Worm (Caenorhabditis elegans) whole organism, L2 larva: ENCODE data around the gene gpa-6.
A peak's percentile ranks its signal among the peaks of the same experiment; 100 is the strongest.

Source experiments
- F13H6.1 ChIP-seq: sonication (generic microtip); optimal IDR thresholded peaks from 2 replicates; lab custom pipeline; 2016; ENCODE audit warnings: missing genetic modification characterization, missing compliant biosample characterization
- Y55F3AM.14 ChIP-seq: fragments of 200-800 bp; sonication (Bioruptor generic); optimal IDR thresholded peaks from 2 replicates; lab custom pipeline; 2018; ENCODE audit warnings: mild to moderate bottlenecking, missing genetic modification characterization, missing compliant biosample characterization
- ZK546.5 ChIP-seq: sonication (generic microtip); optimal IDR thresholded peaks from 2 replicates; lab custom pipeline; 2017; ENCODE audit warnings: missing biosample characterization, missing genetic modification characterization
- aly-2 ChIP-seq: fragments of 150-350 bp; optimal IDR thresholded peaks from 2 replicates; lab custom pipeline; 2014; ENCODE audit warnings: missing biosample characterization, missing genetic modification characterization
- ama-1 ChIP-seq: fragments of 150-350 bp; optimal IDR thresholded peaks from 2 replicates; lab custom pipeline; 2018; ENCODE audit warnings: inconsistent platforms
- blmp-1 ChIP-seq: sonication (generic microtip); optimal IDR thresholded peaks from 2 replicates; lab custom pipeline; 2017; ENCODE audit warnings: missing genetic modification characterization, mild to moderate bottlenecking, missing compliant biosample characterization, antibody characterized with exemption, moderate library complexity; ENCODE audit not compliant: insufficient read depth
- ceh-16 ChIP-seq: fragments of 150-350 bp; optimal IDR thresholded peaks from 2 replicates; lab custom pipeline; 2014; ENCODE audit warnings: missing biosample characterization, missing genetic modification characterization
- ceh-82 ChIP-seq: fragments of 150-350 bp; optimal IDR thresholded peaks from 2 replicates; lab custom pipeline; 2014; ENCODE audit warnings: missing biosample characterization, missing genetic modification characterization
- crh-2 ChIP-seq: sonication (generic microtip); optimal IDR thresholded peaks from 2 replicates; lab custom pipeline; 2017; ENCODE audit warnings: missing biosample characterization, missing genetic modification characterization
- egl-27 ChIP-seq: sonication (generic microtip); optimal IDR thresholded peaks from 3 replicates; lab custom pipeline; 2017; ENCODE audit warnings: missing biosample characterization, missing genetic modification reagents, missing genetic modification characterization
- elt-1 ChIP-seq: fragments of 150-350 bp; optimal IDR thresholded peaks from 2 replicates; lab custom pipeline; 2014; ENCODE audit warnings: missing biosample characterization, missing genetic modification characterization
- fos-1 ChIP-seq: fragments of 150-350 bp; optimal IDR thresholded peaks from 2 replicates; lab custom pipeline; 2014; ENCODE audit warnings: missing biosample characterization, missing genetic modification characterization
- gmeb-1 ChIP-seq: fragments of 150-350 bp; optimal IDR thresholded peaks from 2 replicates; lab custom pipeline; 2014; ENCODE audit warnings: missing biosample characterization, missing genetic modification characterization
- lin-11 ChIP-seq: fragments of 150-350 bp; sonication (generic microtip); optimal IDR thresholded peaks from 2 replicates; lab custom pipeline; 2014; ENCODE audit warnings: missing biosample characterization, missing genetic modification characterization, inconsistent platforms, mixed read lengths
- lsy-2 ChIP-seq, 2 experiments: fragments of 150-350 bp in 1 of 2; sonication (generic microtip) in 1 of 2; optimal IDR thresholded peaks; 2 replicates each; lab custom pipeline; 2014 to 2017; ENCODE audit warnings: missing biosample characterization in 2 of 2, missing genetic modification characterization in 2 of 2
- mbf-1 ChIP-seq: sonication (generic microtip); optimal IDR thresholded peaks from 2 replicates; lab custom pipeline; 2017; ENCODE audit warnings: missing biosample characterization, missing genetic modification characterization
- mdl-1 ChIP-seq, 2 experiments: fragments of 150-350 bp in 1 of 2; sonication (generic microtip) in 1 of 2; optimal IDR thresholded peaks; 2 replicates each; lab custom pipeline; 2017; ENCODE audit warnings: missing biosample characterization in 2 of 2, missing genetic modification characterization in 2 of 2
- nhr-10 ChIP-seq: sonication (generic microtip); optimal IDR thresholded peaks from 2 replicates; lab custom pipeline; 2017; ENCODE audit warnings: missing biosample characterization, missing genetic modification characterization
- nhr-129 ChIP-seq: fragments of 150-350 bp; optimal IDR thresholded peaks from 2 replicates; lab custom pipeline; 2014; ENCODE audit warnings: missing biosample characterization, missing genetic modification characterization
- nhr-21 ChIP-seq: fragments of 150-350 bp; optimal IDR thresholded peaks from 2 replicates; lab custom pipeline; 2014; ENCODE audit warnings: missing biosample characterization, missing genetic modification characterization
- nhr-23 ChIP-seq: fragments of 150-350 bp; optimal IDR thresholded peaks from 2 replicates; lab custom pipeline; 2014; ENCODE audit warnings: missing biosample characterization, missing genetic modification reagents, missing genetic modification characterization
- nhr-237 ChIP-seq: fragments of 150-350 bp; optimal IDR thresholded peaks from 2 replicates; lab custom pipeline; 2014; ENCODE audit warnings: missing biosample characterization, missing genetic modification characterization
- nhr-25 ChIP-seq: fragments of 150-350 bp; sonication (generic microtip); optimal IDR thresholded peaks from 3 replicates; lab custom pipeline; 2014; ENCODE audit warnings: missing biosample characterization, missing genetic modification characterization
- nhr-6 ChIP-seq: fragments of 150-350 bp; optimal IDR thresholded peaks from 2 replicates; lab custom pipeline; 2014; ENCODE audit warnings: missing biosample characterization, missing genetic modification characterization
- nhr-77 ChIP-seq: fragments of 150-350 bp; optimal IDR thresholded peaks from 2 replicates; lab custom pipeline; 2014; ENCODE audit warnings: missing biosample characterization, missing genetic modification characterization
- sem-4 ChIP-seq: fragments of 150-350 bp; optimal IDR thresholded peaks from 2 replicates; lab custom pipeline; 2014; ENCODE audit warnings: missing biosample characterization, missing genetic modification reagents, missing genetic modification characterization
- skn-1 ChIP-seq: sonication (generic microtip); optimal IDR thresholded peaks from 2 replicates; lab custom pipeline; 2017; ENCODE audit warnings: missing biosample characterization, missing genetic modification characterization
- sma-3 ChIP-seq: sonication (generic microtip); optimal IDR thresholded peaks from 2 replicates; lab custom pipeline; 2016; ENCODE audit warnings: missing genetic modification reagents, missing genetic modification characterization, missing compliant biosample characterization
- sma-9 ChIP-seq, 2 experiments: fragments of 150-350 bp in 1 of 2; sonication (generic microtip) in 1 of 2; optimal IDR thresholded peaks; 2 replicates each; lab custom pipeline; 2014 to 2016; ENCODE audit warnings: missing genetic modification characterization in 2 of 2, mild to moderate bottlenecking in 1 of 2, missing biosample characterization in 1 of 2, missing compliant biosample characterization in 1 of 2, missing genetic modification reagents in 1 of 2, moderate library complexity in 1 of 2
- unc-39 ChIP-seq: fragments of 150-350 bp; optimal IDR thresholded peaks from 2 replicates; lab custom pipeline; 2014; ENCODE audit warnings: missing biosample characterization, missing genetic modification characterization
- unc-62 ChIP-seq: fragments of 150-350 bp; optimal IDR thresholded peaks from 2 replicates; lab custom pipeline; 2014; ENCODE audit warnings: missing biosample characterization, missing genetic modification reagents, missing genetic modification characterization
- zag-1 ChIP-seq: fragments of 150-350 bp; optimal IDR thresholded peaks from 2 replicates; lab custom pipeline; 2014; ENCODE audit warnings: missing biosample characterization, missing genetic modification characterization
- ztf-1 ChIP-seq: fragments of 200-800 bp; sonication (Bioruptor generic); conservative IDR thresholded peaks from 2 replicates; pipeline ENCODE4 v1.3.6; 2022; ENCODE audit warnings: missing genetic modification characterization, missing compliant biosample characterization
- ztf-11 ChIP-seq: sonication (generic microtip); optimal IDR thresholded peaks from 2 replicates; lab custom pipeline; 2017; ENCODE audit warnings: missing biosample characterization, missing genetic modification characterization

The gpa-6 gene

DNA sequence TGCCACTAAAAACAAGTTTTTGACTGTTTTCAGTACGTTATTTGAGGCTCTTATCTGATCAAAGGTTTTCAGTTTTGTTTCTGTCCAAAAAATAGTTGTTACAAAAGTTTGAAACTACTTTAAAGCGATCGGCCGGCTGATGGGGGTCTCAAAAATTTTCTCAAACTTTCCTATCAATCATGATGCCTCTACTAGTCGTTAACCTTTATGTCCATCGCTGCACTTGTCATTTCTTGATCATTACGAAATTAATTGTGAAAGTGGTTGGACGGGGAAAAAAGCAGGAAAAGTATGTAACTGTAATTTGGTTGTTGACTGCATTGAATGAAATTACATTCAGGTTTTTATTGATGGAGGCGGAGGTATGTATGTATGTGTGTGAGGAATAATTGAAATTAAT, 31.1 kb upstream of the gpa-6 start:
- TF ChIP-seq nhr-25 (peak; percentile 42), ama-1 (lab: Kevin White, UChicago) (no peak), nhr-129 (tag; lab: Kevin White, UChicago) (peak; percentile 16), unc-39 (no peak), fos-1 (tag; lab: Kevin White, UChicago) (peak; percentile 13)

DNA sequence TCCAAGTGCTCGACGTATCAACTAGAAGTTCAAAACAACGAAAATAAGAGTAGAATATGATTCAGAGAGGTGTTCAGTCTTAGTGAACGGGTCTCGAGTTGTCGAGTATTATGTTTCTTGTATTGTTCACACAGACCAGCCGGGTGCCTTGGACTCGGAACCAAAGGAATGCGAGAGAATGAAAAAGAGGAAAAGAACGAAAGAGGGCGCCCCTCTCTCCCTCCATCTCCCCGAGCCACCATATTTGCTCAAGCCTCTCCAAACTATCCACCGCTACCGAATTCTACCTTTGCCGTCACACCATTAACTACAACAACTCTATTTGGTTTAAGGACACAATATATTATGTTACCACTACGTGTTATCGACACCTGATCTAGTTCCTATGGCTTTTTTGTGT, 29.2 kb upstream of the gpa-6 start:
- no peak for TF ChIP-seq sma-9 (GFP tag; optimal IDR thresholded peaks at IDR 0.05; lab: Kevin White, UChicago)
- no peak for TF ChIP-seq sma-9 (tag; optimal IDR thresholded peaks at IDR 0.05; lab: Kevin White, UChicago)
- TF ChIP-seq mdl-1 (tag; optimal IDR thresholded peaks at IDR 0.05; lab: Kevin White, UChicago) = no peak
- TF ChIP-seq sma-3 (GFP tag; lab: Kevin White, UChicago) = no peak
- TF ChIP-seq ama-1 (lab: Kevin White, UChicago) = no peak
- no peak for TF ChIP-seq aly-2
- TF ChIP-seq nhr-237 (tag; lab: Kevin White, UChicago) = no peak
- TF ChIP-seq Y55F3AM.14 = no peak
- TF ChIP-seq lin-11 (tag; lab: Kevin White, UChicago) = no peak
- no peak for TF ChIP-seq ZK546.5 (tag; lab: Kevin White, UChicago)
- TF ChIP-seq elt-1 (tag; lab: Kevin White, UChicago) = no peak
- no peak for TF ChIP-seq mbf-1 (tag; lab: Kevin White, UChicago)
- TF ChIP-seq nhr-77 (tag; lab: Kevin White, UChicago) = no peak

DNA sequence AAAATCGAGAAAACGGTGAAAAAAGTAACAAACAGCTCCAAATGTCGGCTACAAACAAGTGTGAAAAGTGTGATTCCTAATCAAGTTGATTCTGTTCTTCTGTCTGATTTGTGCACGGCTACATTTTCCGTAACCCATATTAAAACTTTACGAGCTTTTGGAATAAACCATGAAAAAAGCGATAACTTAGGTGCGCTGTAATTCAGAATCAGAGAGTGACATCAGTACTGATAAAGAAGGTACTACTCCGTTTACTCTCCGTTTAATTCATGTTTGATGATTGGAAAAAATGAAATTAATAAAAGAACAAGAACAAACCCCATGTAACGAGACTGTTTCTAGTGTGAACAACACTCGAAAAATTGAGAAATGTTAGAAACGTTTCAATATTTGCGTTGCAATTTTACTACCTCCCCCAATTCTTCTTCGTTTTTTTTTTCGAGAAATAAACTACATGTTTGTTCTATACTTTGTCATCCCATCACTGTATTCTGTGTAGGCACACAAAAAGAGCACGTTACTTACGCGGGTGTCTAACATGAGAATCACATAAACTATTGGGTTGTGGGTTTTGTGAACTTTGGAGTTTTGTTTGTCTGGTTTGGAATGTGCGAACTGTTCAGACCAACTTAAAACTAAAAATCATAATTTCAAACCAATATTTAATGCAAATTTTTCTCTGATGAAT, 28.5 kb upstream of the gpa-6 start:
- TF ChIP-seq lsy-2 (tag; optimal IDR thresholded peaks at IDR 0.05; lab: Kevin White, UChicago) = no peak
- no peak for TF ChIP-seq ama-1 (lab: Kevin White, UChicago)
- TF ChIP-seq fos-1 (tag; lab: Kevin White, UChicago) = peak; percentile 59
- TF ChIP-seq egl-27 (tag; lab: Kevin White, UChicago) = no peak
- no peak for TF ChIP-seq ztf-11 (tag; lab: Kevin White, UChicago)
- TF ChIP-seq nhr-129 (tag; lab: Kevin White, UChicago) = peak; percentile 1
- TF ChIP-seq zag-1 = no peak
- TF ChIP-seq nhr-23 = no peak
- TF ChIP-seq nhr-77 (tag; lab: Kevin White, UChicago) = no peak
- no peak for TF ChIP-seq nhr-6
- no peak for TF ChIP-seq elt-1 (tag; lab: Kevin White, UChicago)
- TF ChIP-seq blmp-1 (tag; lab: Kevin White, UChicago) = no peak
- TF ChIP-seq gmeb-1 (tag; lab: Kevin White, UChicago) = no peak
- TF ChIP-seq nhr-10 (tag; lab: Kevin White, UChicago) = no peak
- TF ChIP-seq unc-62 = no peak
- peak; percentile 10 for TF ChIP-seq sma-9 (GFP tag; optimal IDR thresholded peaks at IDR 0.05; lab: Kevin White, UChicago)
- no peak for TF ChIP-seq sma-9 (tag; optimal IDR thresholded peaks at IDR 0.05; lab: Kevin White, UChicago)
- peak; percentile 49 for TF ChIP-seq F13H6.1
- TF ChIP-seq aly-2 = no peak
- no peak for TF ChIP-seq mbf-1 (tag; lab: Kevin White, UChicago)
- TF ChIP-seq ceh-82 (tag; lab: Kevin White, UChicago) = no peak
- no peak for TF ChIP-seq unc-39
- TF ChIP-seq lin-11 (tag; lab: Kevin White, UChicago) = no peak
- TF ChIP-seq sma-3 (GFP tag; lab: Kevin White, UChicago) = no peak

DNA sequence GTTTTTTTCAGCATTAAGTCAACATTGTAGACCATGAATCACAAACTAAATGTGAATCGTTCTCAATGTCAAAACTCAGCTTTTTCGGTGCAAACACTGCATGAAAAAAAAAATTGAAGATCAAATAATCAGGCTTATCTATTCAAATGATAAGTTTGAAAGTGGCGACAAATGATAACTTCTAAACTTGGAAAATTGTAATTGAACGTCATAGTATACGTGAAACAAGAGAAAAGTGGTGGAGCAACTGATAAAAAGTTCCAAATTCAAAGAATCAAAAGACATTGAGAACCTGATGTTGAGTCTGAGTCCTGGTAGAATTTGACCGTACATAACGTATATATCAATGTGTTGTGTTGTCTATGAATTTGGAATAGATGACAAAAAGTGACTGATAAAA, 27.8 kb upstream of the gpa-6 start:
- peak; percentile 68 for TF ChIP-seq fos-1 (tag; lab: Kevin White, UChicago)
- TF ChIP-seq crh-2 (tag; lab: Kevin White, UChicago) = peak; percentile 29
- no peak for TF ChIP-seq lin-11 (tag; lab: Kevin White, UChicago)
- peak; percentile 59 for TF ChIP-seq sma-9 (GFP tag; optimal IDR thresholded peaks at IDR 0.05; lab: Kevin White, UChicago)
- TF ChIP-seq sma-9 (tag; optimal IDR thresholded peaks at IDR 0.05; lab: Kevin White, UChicago) = no peak

DNA sequence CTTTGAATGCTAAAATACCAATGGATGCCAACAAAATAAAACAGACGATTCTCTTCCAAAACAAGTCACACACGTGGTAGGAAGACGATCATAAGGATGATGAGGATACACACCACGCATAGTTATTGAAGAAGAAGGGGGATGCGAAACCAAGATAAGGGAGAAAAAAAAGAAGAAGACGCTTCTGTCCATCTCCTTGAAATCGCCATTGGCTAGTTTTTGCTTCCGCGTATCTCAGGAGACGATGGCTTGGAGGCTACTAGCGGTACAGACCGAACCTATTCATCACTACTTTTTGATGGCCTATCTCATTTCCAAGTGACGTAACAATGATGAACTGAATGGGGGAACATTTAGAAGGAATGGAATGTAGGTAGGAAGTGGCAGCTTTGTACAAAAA, 26.7 kb upstream of the gpa-6 start:
- no peak for TF ChIP-seq blmp-1 (tag; lab: Kevin White, UChicago)
- peak; percentile 40 for TF ChIP-seq nhr-21 (tag; lab: Kevin White, UChicago)
- TF ChIP-seq skn-1 (tag; lab: Kevin White, UChicago) = no peak
- peak; percentile 43 for TF ChIP-seq nhr-25
- TF ChIP-seq ztf-1 (GFP tag; lab: Robert Waterston, UW) = no peak
- no peak for TF ChIP-seq ztf-11 (tag; lab: Kevin White, UChicago)
- peak; percentile 17 for TF ChIP-seq ceh-16
- peak; percentile 49 for TF ChIP-seq nhr-129 (tag; lab: Kevin White, UChicago)
- TF ChIP-seq sem-4 (tag; lab: Kevin White, UChicago) = peak; percentile 8
- peak; percentile 10 for TF ChIP-seq sma-9 (GFP tag; optimal IDR thresholded peaks at IDR 0.05; lab: Kevin White, UChicago)
- TF ChIP-seq sma-9 (tag; optimal IDR thresholded peaks at IDR 0.05; lab: Kevin White, UChicago) = no peak
